Worm (Caenorhabditis elegans) whole organism, midembryonic: ENCODE measurements around the gene osm-1.

ENCODE experiments used
- cog-1 ChIP-seq: sonication (generic microtip); optimal IDR thresholded peaks from 2 replicates; lab custom pipeline; 2016; ENCODE audit warnings: missing genetic modification characterization, missing compliant biosample characterization
- flt-1 ChIP-seq: fragments of 200-800 bp; sonication (Bioruptor generic); IDR thresholded peaks from 2 replicates; pipeline ENCODE4 v1.3.6; 2022; ENCODE audit warnings: missing genetic modification characterization, missing compliant biosample characterization
- klf-2 ChIP-seq: fragments of 200-800 bp; sonication (Bioruptor generic); conservative IDR thresholded peaks from 2 replicates; pipeline ENCODE4 v1.3.6; 2022; ENCODE audit warnings: missing genetic modification reagents, missing genetic modification characterization, missing compliant biosample characterization
- ref-1 ChIP-seq: fragments of 200-800 bp; sonication (Bioruptor generic); conservative IDR thresholded peaks from 2 replicates; pipeline ENCODE4 v1.3.6; 2022; ENCODE audit warnings: missing genetic modification reagents, missing genetic modification characterization, missing compliant biosample characterization
- tab-1 ChIP-seq: fragments of 200-800 bp; sonication (Bioruptor generic); IDR thresholded peaks from 2 replicates; pipeline ENCODE4 v1.3.6; 2022; ENCODE audit warnings: missing genetic modification characterization, missing compliant biosample characterization
- ztf-29 ChIP-seq: fragments of 200-800 bp; sonication (Bioruptor generic); IDR thresholded peaks from 2 replicates; pipeline ENCODE4 v1.3.6; 2022; ENCODE audit warnings: missing genetic modification reagents, missing genetic modification characterization, missing compliant biosample characterization

DNA sequence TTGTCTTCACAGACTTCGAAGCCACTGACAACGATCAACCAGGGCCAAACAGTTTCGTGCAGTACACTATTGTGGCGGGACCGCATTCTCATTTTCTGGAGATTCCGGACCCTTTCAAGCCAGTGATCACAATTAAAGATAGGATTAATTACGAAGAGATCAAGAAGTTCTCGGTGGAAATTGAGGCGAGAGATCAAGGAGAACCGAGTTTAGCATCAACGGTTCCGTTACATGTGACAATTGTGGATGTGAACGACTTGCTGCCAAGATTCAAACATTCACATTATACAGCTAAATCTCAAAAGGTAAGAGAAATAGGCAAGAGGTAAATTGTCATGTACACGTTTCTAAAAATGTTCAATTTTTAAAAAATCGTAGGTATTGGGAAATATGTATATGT lies 57.3 kb downstream of the osm-1 start:
- TF ChIP-seq klf-2 (GFP tag; lab: Robert Waterston, UW) = no peak
- TF ChIP-seq ztf-29 (GFP tag; lab: Robert Waterston, UW) = no peak
- no peak for TF ChIP-seq ref-1
- no peak for TF ChIP-seq tab-1 (GFP tag; lab: Robert Waterston, UW)
- TF ChIP-seq cog-1 (tag; lab: Kevin White, UChicago) = no peak
- no peak for TF ChIP-seq flt-1
